Worm (Caenorhabditis elegans) whole organism, early embryonic: ENCODE measurements around the gene zip-8.

ENCODE experiments used
- ceh-13 ChIP-seq: fragments of 200-800 bp; sonication (Bioruptor generic); optimal IDR thresholded peaks from 2 replicates; lab custom pipeline; 2018; ENCODE audit warnings: mild to moderate bottlenecking, missing genetic modification characterization, missing compliant biosample characterization
- flt-1 ChIP-seq: fragments of 200-800 bp; sonication (Bioruptor generic); IDR thresholded peaks from 2 replicates; pipeline ENCODE4 v1.3.6; 2022; ENCODE audit warnings: missing genetic modification characterization, missing compliant biosample characterization
- tbx-37 ChIP-seq: fragments of 200-800 bp; sonication (Bioruptor generic); conservative IDR thresholded peaks from 2 replicates; pipeline ENCODE4 v1.3.6; 2022; ENCODE audit warnings: missing genetic modification reagents, missing genetic modification characterization, missing compliant biosample characterization

DNA sequence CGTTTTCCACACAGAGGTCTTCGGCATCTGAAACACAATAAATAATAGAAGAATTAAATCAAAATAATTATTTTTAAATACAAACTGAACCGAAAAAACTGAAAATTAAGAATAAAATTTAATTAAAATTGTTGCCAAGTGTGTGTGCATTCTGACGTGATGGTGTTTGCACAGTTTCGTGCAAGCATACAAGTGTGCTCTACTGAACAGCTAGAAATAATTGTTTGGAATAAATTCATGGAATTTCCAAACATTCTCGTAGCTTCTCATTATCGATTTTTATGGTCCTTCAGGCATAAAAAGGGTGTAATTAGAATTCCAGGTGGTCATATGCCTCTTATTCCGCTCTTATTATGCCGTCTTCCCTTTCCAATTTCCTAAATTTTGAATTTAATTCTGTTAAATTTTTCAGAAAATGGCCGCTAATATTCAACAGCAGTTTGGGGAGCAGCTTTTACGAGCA is 47.0 kb upstream of the zip-8 start, which contains the start of the genes mrps-17 and txdc-9:
- TF ChIP-seq flt-1 (0 out of 2 replicates have a peak, but pooled peaks have one; percentile 38), tbx-37 (GFP tag; lab: Robert Waterston, UW) (no peak), ceh-13 (GFP tag; lab: Kevin White, UChicago) (no peak)
